Fruit fly (Drosophila melanogaster) whole organism, embryonic: Measurements from ENCODE around the gene CG10801.

ENCODE experiments used
- Abd-B ChIP-seq: fragments of 200-800 bp; sonication (Bioruptor generic); optimal IDR thresholded peaks from 2 replicates; lab custom pipeline; 2018; ENCODE audit warnings: missing biosample characterization, mild to moderate bottlenecking, missing genetic modification characterization, moderate library complexity
- Aef1 ChIP-seq: fragments of 200-800 bp; sonication (Bioruptor generic); IDR thresholded peaks from 3 replicates; pipeline ENCODE4 v1.3.6; 2022; ENCODE audit warnings: missing biosample characterization, missing genetic modification characterization
- C15 ChIP-seq: fragments of 200-800 bp; sonication (Bioruptor generic); IDR thresholded peaks from 3 replicates; pipeline ENCODE4 v1.3.6; 2022; ENCODE audit warnings: missing biosample characterization, missing genetic modification characterization
- CG10565 ChIP-seq: fragments of 200-800 bp; sonication (Bioruptor generic); optimal IDR thresholded peaks from 3 replicates; lab custom pipeline; 2016; ENCODE audit warnings: missing biosample characterization, mild to moderate bottlenecking, missing genetic modification characterization
- CG12942 ChIP-seq: fragments of 200-800 bp; sonication (Bioruptor generic); optimal IDR thresholded peaks from 3 replicates; lab custom pipeline; 2016; ENCODE audit warnings: missing biosample characterization, missing genetic modification characterization
- CG13296 ChIP-seq: fragments of 200-800 bp; sonication (Bioruptor generic); optimal IDR thresholded peaks from 3 replicates; lab custom pipeline; 2018; ENCODE audit warnings: missing biosample characterization, mild to moderate bottlenecking, missing genetic modification characterization
- CG13424 ChIP-seq: fragments of 200-800 bp; sonication (Bioruptor generic); optimal IDR thresholded peaks from 2 replicates; lab custom pipeline; 2019; ENCODE audit warnings: missing biosample characterization, mild to moderate bottlenecking, missing genetic modification characterization, moderate library complexity
- CG13775 ChIP-seq: fragments of 200-800 bp; sonication (Bioruptor generic); optimal IDR thresholded peaks from 3 replicates; lab custom pipeline; 2017; ENCODE audit warnings: missing biosample characterization, mild to moderate bottlenecking, missing genetic modification characterization
- CG13894 ChIP-seq: fragments of 200-800 bp; sonication (Bioruptor generic); optimal IDR thresholded peaks from 3 replicates; lab custom pipeline; 2018; ENCODE audit warnings: missing biosample characterization, mild to moderate bottlenecking, missing genetic modification characterization, moderate library complexity
- CG14441 ChIP-seq: fragments of 200-800 bp; sonication (Bioruptor generic); IDR thresholded peaks from 2 replicates; pipeline ENCODE4 v1.3.6; 2022; ENCODE audit warnings: missing biosample characterization, missing genetic modification characterization
- CG14860 ChIP-seq: fragments of 200-800 bp; sonication (Bioruptor generic); IDR thresholded peaks from 3 replicates; pipeline ENCODE4 v1.3.6; 2022; ENCODE audit warnings: missing biosample characterization, missing genetic modification characterization; ENCODE audit not compliant: partially characterized antibody
- CG1603 ChIP-seq: fragments of 200-800 bp; sonication (Bioruptor generic); optimal IDR thresholded peaks from 2 replicates; lab custom pipeline; 2019; ENCODE audit warnings: missing biosample characterization, mild to moderate bottlenecking, missing genetic modification characterization, moderate library complexity
- CG17385 ChIP-seq: fragments of 200-800 bp; sonication (Bioruptor generic); optimal IDR thresholded peaks from 3 replicates; lab custom pipeline; 2018; ENCODE audit warnings: missing biosample characterization, mild to moderate bottlenecking, missing genetic modification characterization
- CG17912 ChIP-seq: fragments of 200-800 bp; sonication (Bioruptor generic); optimal IDR thresholded peaks from 2 replicates; lab custom pipeline; 2018; ENCODE audit warnings: missing biosample characterization, mild to moderate bottlenecking, missing genetic modification characterization
- CG30020 ChIP-seq: fragments of 200-800 bp; optimal IDR thresholded peaks from 2 replicates; lab custom pipeline; 2019; ENCODE audit warnings: missing biosample characterization, mild to moderate bottlenecking, missing genetic modification characterization, moderate library complexity
- CG30403 ChIP-seq: fragments of 200-800 bp; sonication (Bioruptor generic); optimal IDR thresholded peaks from 3 replicates; lab custom pipeline; 2016; ENCODE audit warnings: missing biosample characterization, missing genetic modification characterization
- CG34224 ChIP-seq: fragments of 200-800 bp; sonication (Bioruptor generic); IDR thresholded peaks from 3 replicates; pipeline ENCODE4 v1.3.6; 2022; ENCODE audit warnings: missing biosample characterization, missing genetic modification characterization; ENCODE audit not compliant: partially characterized antibody
- CG3838 ChIP-seq: fragments of 200-800 bp; sonication (Bioruptor generic); optimal IDR thresholded peaks from 3 replicates; lab custom pipeline; 2016; ENCODE audit warnings: missing biosample characterization, missing genetic modification characterization
- CG6272 ChIP-seq: fragments of 200-800 bp; sonication (Bioruptor generic); IDR thresholded peaks from 2 replicates; pipeline ENCODE4 v1.3.6; 2022; ENCODE audit warnings: missing biosample characterization, missing genetic modification characterization
- CG7839 ChIP-seq: fragments of 200-800 bp; sonication (Bioruptor generic); optimal IDR thresholded peaks from 3 replicates; lab custom pipeline; 2018; ENCODE audit warnings: missing biosample characterization, mild to moderate bottlenecking, missing genetic modification characterization, moderate library complexity
- CG9932 ChIP-seq: fragments of 200-800 bp; sonication (Bioruptor generic); IDR thresholded peaks from 2 replicates; pipeline ENCODE4 v1.3.6; 2022; ENCODE audit warnings: missing biosample characterization, missing genetic modification characterization
- D19B ChIP-seq: fragments of 200-800 bp; sonication (Bioruptor generic); optimal IDR thresholded peaks from 2 replicates; lab custom pipeline; 2017; ENCODE audit warnings: missing biosample characterization, mild to moderate bottlenecking, missing genetic modification characterization
- Dfd ChIP-seq, 2 experiments: fragments of >200 bp; optimal IDR thresholded peaks; 2 replicates each; lab custom pipeline; 2017; ENCODE audit warnings: missing biosample characterization in 2 of 2, missing genetic modification characterization in 2 of 2
- Dll ChIP-seq: fragments of 200-800 bp; sonication (Bioruptor generic); IDR thresholded peaks from 4 replicates; pipeline ENCODE4 v1.3.6; 2022; ENCODE audit warnings: missing biosample characterization, missing genetic modification characterization; ENCODE audit not compliant: partially characterized antibody
- Doc3 ChIP-seq: fragments of 200-800 bp; sonication (Bioruptor generic); IDR thresholded peaks from 3 replicates; pipeline ENCODE4 v1.3.6; 2022; ENCODE audit warnings: missing biosample characterization, missing genetic modification characterization; ENCODE audit not compliant: partially characterized antibody
- Dp ChIP-seq: fragments of 200-800 bp; sonication (Bioruptor generic); optimal IDR thresholded peaks from 2 replicates; lab custom pipeline; 2018; ENCODE audit warnings: missing biosample characterization, mild to moderate bottlenecking, missing genetic modification characterization, moderate library complexity
- H15 ChIP-seq: fragments of 200-800 bp; sonication (Bioruptor generic); IDR thresholded peaks from 3 replicates; pipeline ENCODE4 v1.3.6; 2022; ENCODE audit warnings: missing biosample characterization, missing genetic modification characterization
- HLH54F ChIP-seq: fragments of 200-800 bp; sonication (Bioruptor generic); optimal IDR thresholded peaks from 3 replicates; lab custom pipeline; 2016; ENCODE audit warnings: missing biosample characterization, missing genetic modification characterization
- Hand ChIP-seq: fragments of 200-800 bp; sonication (Bioruptor generic); optimal IDR thresholded peaks from 2 replicates; lab custom pipeline; 2017; ENCODE audit warnings: mild to moderate bottlenecking, missing biosample characterization, missing genetic modification reagents, missing genetic modification characterization
- Lpt ChIP-seq: fragments of >200 bp; optimal IDR thresholded peaks from 2 replicates; lab custom pipeline; 2018; ENCODE audit warnings: missing biosample characterization, missing genetic modification characterization
- Nf-YC ChIP-seq: fragments of 200-800 bp; optimal IDR thresholded peaks from 3 replicates; lab custom pipeline; 2019; ENCODE audit warnings: missing biosample characterization, mild to moderate bottlenecking, missing genetic modification characterization, moderate library complexity
- Sin3A ChIP-seq: fragments of >200 bp; optimal IDR thresholded peaks from 2 replicates; lab custom pipeline; 2018
- Sox100B ChIP-seq: fragments of 200-800 bp; sonication (Bioruptor generic); optimal IDR thresholded peaks from 3 replicates; lab custom pipeline; 2018; ENCODE audit warnings: missing biosample characterization, mild to moderate bottlenecking, missing genetic modification characterization
- ash1 ChIP-seq: fragments of 200-800 bp; sonication (Bioruptor generic); optimal IDR thresholded peaks from 2 replicates; lab custom pipeline; 2018; ENCODE audit warnings: missing biosample characterization, mild to moderate bottlenecking, missing genetic modification characterization
- az2 ChIP-seq: fragments of 200-800 bp; sonication (Bioruptor generic); optimal IDR thresholded peaks from 3 replicates; lab custom pipeline; 2016; ENCODE audit warnings: missing biosample characterization, missing genetic modification characterization
- caup ChIP-seq: fragments of 200-800 bp; sonication (Bioruptor generic); optimal IDR thresholded peaks from 3 replicates; lab custom pipeline; 2017; ENCODE audit warnings: missing biosample characterization, mild to moderate bottlenecking, missing genetic modification characterization, moderate library complexity; ENCODE audit not compliant: severe bottlenecking
- dpn ChIP-seq, 2 experiments: fragments of 200-800 bp; sonication (Bioruptor generic); optimal IDR thresholded peaks; 3 replicates each; lab custom pipeline; 2016; ENCODE audit warnings: missing biosample characterization in 2 of 2, missing genetic modification characterization in 2 of 2
- fd3F ChIP-seq: fragments of 200-800 bp; sonication (Bioruptor generic); optimal IDR thresholded peaks from 2 replicates; lab custom pipeline; 2018; ENCODE audit warnings: missing biosample characterization, mild to moderate bottlenecking, missing genetic modification characterization, moderate library complexity
- grau ChIP-seq: fragments of 200-800 bp; optimal IDR thresholded peaks from 3 replicates; lab custom pipeline; 2019; ENCODE audit warnings: missing biosample characterization, mild to moderate bottlenecking, missing genetic modification characterization, moderate library complexity
- h ChIP-seq: fragments of >200 bp; optimal IDR thresholded peaks from 2 replicates; lab custom pipeline; 2017
- inv ChIP-seq: fragments of 200-800 bp; sonication (Bioruptor generic); IDR thresholded peaks from 2 replicates; pipeline ENCODE4 v1.3.6; 2022; ENCODE audit warnings: missing biosample characterization, missing genetic modification characterization; ENCODE audit not compliant: partially characterized antibody
- org-1 ChIP-seq: fragments of 200-800 bp; sonication (Bioruptor generic); optimal IDR thresholded peaks from 2 replicates; lab custom pipeline; 2017; ENCODE audit warnings: missing biosample characterization, missing genetic modification characterization
- pros ChIP-seq: fragments of 200-800 bp; sonication (Bioruptor generic); optimal IDR thresholded peaks from 3 replicates; lab custom pipeline; 2019; ENCODE audit warnings: missing biosample characterization, mild to moderate bottlenecking, missing genetic modification characterization, moderate library complexity
- salm ChIP-seq: fragments of 200-800 bp; sonication (Bioruptor generic); optimal IDR thresholded peaks from 2 replicates; lab custom pipeline; 2018; ENCODE audit warnings: missing biosample characterization, mild to moderate bottlenecking, missing genetic modification characterization
- sr ChIP-seq: fragments of 200-800 bp; sonication (Bioruptor generic); IDR thresholded peaks from 3 replicates; pipeline ENCODE4 v1.3.6; 2022; ENCODE audit warnings: missing biosample characterization, missing genetic modification characterization
- tna ChIP-seq: fragments of 200-800 bp; sonication (Bioruptor generic); IDR thresholded peaks from 2 replicates; pipeline ENCODE4 v1.3.6; 2022; ENCODE audit warnings: missing biosample characterization, missing genetic modification characterization; ENCODE audit not compliant: partially characterized antibody
- toy ChIP-seq: fragments of 200-800 bp; sonication (Bioruptor generic); IDR thresholded peaks from 2 replicates; pipeline ENCODE4 v1.3.6; 2022; ENCODE audit warnings: missing biosample characterization, missing genetic modification characterization
- tx ChIP-seq: fragments of 200-800 bp; sonication (Bioruptor generic); optimal IDR thresholded peaks from 2 replicates; lab custom pipeline; 2016; ENCODE audit warnings: missing biosample characterization, missing genetic modification characterization
- usp ChIP-seq: fragments of >200 bp; optimal IDR thresholded peaks from 2 replicates; lab custom pipeline; 2017; ENCODE audit warnings: missing biosample characterization, missing genetic modification characterization

The CG10801 gene

dm6 chrX:3474476-3475439, 14.4 kb downstream of the CG10801 start, which contains the start of gene CG12206 (continued):
- TF ChIP-seq h (no peak), CG7839 (tag; lab: Kevin White, UChicago) (peak; percentile 79), CG13296 (GFP tag; lab: Kevin White, UChicago) (peak; percentile 56), dpn (GFP tag; optimal IDR thresholded peaks at IDR 0.05; lab: Kevin White, UChicago) (peak in 1 of 2 experiments; percentile 31), fd3F (GFP tag; lab: Kevin White, UChicago) (peak; percentile 43), Dll (GFP tag; lab: Robert Waterston, UW) (no peak), CG30020 (tag; lab: Kevin White, UChicago) (no peak), toy (GFP tag; lab: Robert Waterston, UW) (no peak), Dp (GFP tag; lab: Kevin White, UChicago) (no peak), H15 (GFP tag; lab: Robert Waterston, UW) (no peak), Sox100B (GFP tag; lab: Kevin White, UChicago) (peak; percentile 74), CG34224 (GFP tag; lab: Robert Waterston, UW) (no peak), Lpt (GFP tag; lab: Kevin White, UChicago) (no peak), grau (tag; lab: Kevin White, UChicago) (peak; percentile 74), usp (GFP tag; lab: Kevin White, UChicago) (no peak), CG30403 (GFP tag; lab: Kevin White, UChicago) (peak; percentile 45), Dfd (GFP tag; optimal IDR thresholded peaks at IDR 0.05; lab: Kevin White, UChicago) (no peak), Aef1 (GFP tag; lab: Robert Waterston, UW) (peak; percentile 42; the same call in 1 of the 3 replicates), Nf-YC (tag; lab: Kevin White, UChicago) (peak; percentile 2), CG13894 (tag; lab: Kevin White, UChicago) (no peak), salm (tag; lab: Kevin White, UChicago) (peak; percentile 23), D19B (GFP tag; lab: Kevin White, UChicago) (peak; percentile 35), CG6272 (GFP tag; lab: Robert Waterston, UW) (no peak), CG14441 (GFP tag; lab: Robert Waterston, UW) (peak; percentile 53; the same call in 1 of the 2 replicates), az2 (peak; percentile 28), CG13775 (GFP tag; lab: Kevin White, UChicago) (peak; percentile 54), pros (GFP tag; lab: Kevin White, UChicago) (no peak), HLH54F (GFP tag; lab: Kevin White, UChicago) (no peak), tx (GFP tag; lab: Kevin White, UChicago) (no peak), Hand (GFP tag; lab: Kevin White, UChicago) (no peak), Sin3A (lab: Kevin White, UChicago) (no peak), sr (no peak), CG9932 (GFP tag; lab: Robert Waterston, UW) (peak; percentile 80), ash1 (GFP tag; lab: Kevin White, UChicago) (no peak), CG1603 (no peak), CG14860 (GFP tag; lab: Robert Waterston, UW) (no peak), org-1 (GFP tag; lab: Kevin White, UChicago) (peak; percentile 16), C15 (GFP tag; lab: Robert Waterston, UW) (no peak), CG13424 (peak; percentile 72), CG17385 (GFP tag; lab: Kevin White, UChicago) (peak; percentile 66), CG3838 (GFP tag; lab: Kevin White, UChicago) (no peak), inv (GFP tag; lab: Robert Waterston, UW) (no peak), caup (peak; percentile 66), CG10565 (GFP tag; lab: Kevin White, UChicago) (no peak), Abd-B (GFP tag; lab: Kevin White, UChicago) (peak; percentile 60), CG12942 (GFP tag; lab: Kevin White, UChicago) (peak; percentile 18), CG17912 (GFP tag; lab: Kevin White, UChicago) (no peak), Doc3 (no peak), tna (GFP tag; lab: Robert Waterston, UW) (no peak)
